Fruit fly (Drosophila melanogaster) whole organism, prepupa: ENCODE measurements around the gene CG32260.

ENCODE experiments used
- CG10631 ChIP-seq: fragments of 200-800 bp; sonication (Bioruptor generic); optimal IDR thresholded peaks from 2 replicates; lab custom pipeline; 2016; ENCODE audit warnings: missing biosample characterization, missing genetic modification characterization
- CG11294 ChIP-seq: fragments of 200-800 bp; sonication (Bioruptor generic); IDR thresholded peaks from 2 replicates; pipeline ENCODE4 v1.3.6; 2022; ENCODE audit warnings: missing biosample characterization, missing genetic modification characterization
- CG11762 ChIP-seq: fragments of 200-800 bp; sonication (Bioruptor generic); optimal IDR thresholded peaks from 3 replicates; lab custom pipeline; 2016; ENCODE audit warnings: missing biosample characterization, missing genetic modification characterization; ENCODE audit not compliant: insufficient read depth
- CG1621 ChIP-seq: fragments of 200-800 bp; sonication (Bioruptor generic); optimal IDR thresholded peaks from 3 replicates; lab custom pipeline; 2018; ENCODE audit warnings: missing biosample characterization, mild to moderate bottlenecking, missing genetic modification characterization
- CG16779 ChIP-seq: fragments of 200-800 bp; sonication (Bioruptor generic); optimal IDR thresholded peaks from 3 replicates; lab custom pipeline; 2017; ENCODE audit warnings: missing biosample characterization, mild to moderate bottlenecking, missing genetic modification characterization
- CG3032 ChIP-seq: fragments of 200-800 bp; optimal IDR thresholded peaks from 2 replicates; lab custom pipeline; 2019; ENCODE audit warnings: missing biosample characterization, mild to moderate bottlenecking, missing genetic modification characterization, moderate library complexity
- CG32006 ChIP-seq: fragments of 200-800 bp; sonication (Bioruptor generic); optimal IDR thresholded peaks from 3 replicates; lab custom pipeline; 2017; ENCODE audit warnings: missing biosample characterization, mild to moderate bottlenecking, missing genetic modification characterization
- CG6163 ChIP-seq: fragments of 200-800 bp; sonication (Bioruptor generic); IDR thresholded peaks from 3 replicates; pipeline ENCODE4 v1.3.6; 2022; ENCODE audit warnings: missing biosample characterization, missing genetic modification characterization
- CG6792 ChIP-seq: fragments of 200-800 bp; sonication (Bioruptor generic); optimal IDR thresholded peaks from 3 replicates; lab custom pipeline; 2016; ENCODE audit warnings: missing biosample characterization, missing genetic modification characterization
- CG6808 ChIP-seq: fragments of 200-800 bp; sonication (Bioruptor generic); optimal IDR thresholded peaks from 3 replicates; lab custom pipeline; 2017; ENCODE audit warnings: missing biosample characterization, missing genetic modification characterization, mild to moderate bottlenecking, moderate library complexity, missing genetic modification reagents
- CG6854 ChIP-seq: fragments of 200-800 bp; sonication (Bioruptor generic); optimal IDR thresholded peaks from 2 replicates; lab custom pipeline; 2017; ENCODE audit warnings: missing biosample characterization, mild to moderate bottlenecking, missing genetic modification characterization
- CG7368 ChIP-seq: fragments of 200-800 bp; sonication (Bioruptor generic); optimal IDR thresholded peaks from 3 replicates; lab custom pipeline; 2016; ENCODE audit warnings: missing biosample characterization, missing genetic modification characterization
- CG8119 ChIP-seq: fragments of 200-800 bp; sonication (Bioruptor generic); IDR thresholded peaks from 3 replicates; pipeline ENCODE4 v1.3.6; 2022; ENCODE audit warnings: missing biosample characterization, missing genetic modification characterization
- CG8319 ChIP-seq: fragments of 200-800 bp; sonication (Bioruptor generic); optimal IDR thresholded peaks from 3 replicates; lab custom pipeline; 2016; ENCODE audit warnings: missing biosample characterization, missing genetic modification characterization
- CG9139 ChIP-seq: fragments of 200-800 bp; sonication (Bioruptor generic); optimal IDR thresholded peaks from 3 replicates; lab custom pipeline; 2017; ENCODE audit warnings: missing biosample characterization, mild to moderate bottlenecking, missing genetic modification characterization
- Eip75B ChIP-seq: fragments of 200-800 bp; sonication (Bioruptor generic); optimal IDR thresholded peaks from 3 replicates; lab custom pipeline; 2016; ENCODE audit warnings: missing biosample characterization, missing genetic modification characterization
- Eip78C ChIP-seq: fragments of 200-800 bp; sonication (Bioruptor generic); peaks from one replicate; lab custom pipeline; 2016; ENCODE audit warnings: missing biosample characterization, missing genetic modification characterization
- Eip93F ChIP-seq: fragments of 200-800 bp; sonication (Bioruptor generic); optimal IDR thresholded peaks from 2 replicates; lab custom pipeline; 2016; ENCODE audit warnings: missing biosample characterization, mild to moderate bottlenecking, missing genetic modification characterization
- Hr39 ChIP-seq: fragments of 200-800 bp; sonication (Bioruptor generic); optimal IDR thresholded peaks from 2 replicates; lab custom pipeline; 2016; ENCODE audit warnings: missing biosample characterization, missing genetic modification characterization
- Hr4 ChIP-seq: fragments of 200-800 bp; sonication (Bioruptor generic); optimal IDR thresholded peaks from 3 replicates; lab custom pipeline; 2016; ENCODE audit warnings: missing biosample characterization, missing genetic modification characterization
- Lpt ChIP-seq: fragments of 200-800 bp; sonication (Bioruptor generic); optimal IDR thresholded peaks from 3 replicates; lab custom pipeline; 2016; ENCODE audit warnings: missing biosample characterization, missing genetic modification characterization
- Sox102F ChIP-seq: fragments of 200-800 bp; sonication (Bioruptor generic); optimal IDR thresholded peaks from 2 replicates; lab custom pipeline; 2016; ENCODE audit warnings: missing biosample characterization, mild to moderate bottlenecking, missing genetic modification characterization
- Sox14 ChIP-seq: fragments of 200-800 bp; sonication (Bioruptor generic); optimal IDR thresholded peaks from 3 replicates; lab custom pipeline; 2016; ENCODE audit warnings: missing biosample characterization, missing genetic modification characterization
- cyc ChIP-seq: fragments of 200-800 bp; sonication (Bioruptor generic); optimal IDR thresholded peaks from 3 replicates; lab custom pipeline; 2016; ENCODE audit warnings: missing biosample characterization, missing genetic modification characterization
- dac ChIP-seq: fragments of 200-800 bp; sonication (Bioruptor generic); optimal IDR thresholded peaks from 2 replicates; lab custom pipeline; 2017; ENCODE audit warnings: missing biosample characterization, mild to moderate bottlenecking, missing genetic modification characterization
- dsx ChIP-seq: fragments of 200-800 bp; optimal IDR thresholded peaks from 3 replicates; lab custom pipeline; 2019; ENCODE audit warnings: missing biosample characterization, mild to moderate bottlenecking, missing genetic modification characterization, moderate library complexity; ENCODE audit not compliant: poor library complexity, severe bottlenecking
- eg ChIP-seq: fragments of 200-800 bp; sonication (Bioruptor generic); IDR thresholded peaks from 3 replicates; pipeline ENCODE4 v1.3.6; 2022; ENCODE audit warnings: missing biosample characterization, missing genetic modification characterization
- esn ChIP-seq: fragments of 200-800 bp; sonication (Bioruptor generic); optimal IDR thresholded peaks from 2 replicates; lab custom pipeline; 2016; ENCODE audit warnings: missing biosample characterization, mild to moderate bottlenecking, missing genetic modification characterization, moderate library complexity
- fd59A ChIP-seq: fragments of 200-800 bp; sonication (Bioruptor generic); optimal IDR thresholded peaks from 2 replicates; lab custom pipeline; 2017; ENCODE audit warnings: missing biosample characterization, mild to moderate bottlenecking, missing genetic modification characterization, missing genetic modification reagents
- fd85E ChIP-seq: fragments of 200-800 bp; sonication (Bioruptor generic); optimal IDR thresholded peaks from 3 replicates; lab custom pipeline; 2016; ENCODE audit warnings: missing biosample characterization, missing genetic modification characterization
- fkh ChIP-seq: fragments of 200-800 bp; sonication (Bioruptor generic); optimal IDR thresholded peaks from 3 replicates; lab custom pipeline; 2017; ENCODE audit warnings: missing biosample characterization, mild to moderate bottlenecking, missing genetic modification characterization, moderate library complexity
- lz ChIP-seq: fragments of 200-800 bp; sonication (Bioruptor generic); optimal IDR thresholded peaks from 3 replicates; lab custom pipeline; 2016; ENCODE audit warnings: missing biosample characterization, missing genetic modification characterization
- pdm3 ChIP-seq: fragments of 200-800 bp; sonication (Bioruptor generic); optimal IDR thresholded peaks from 3 replicates; lab custom pipeline; 2016; ENCODE audit warnings: missing biosample characterization, missing genetic modification characterization
- spab ChIP-seq: fragments of 200-800 bp; sonication (Bioruptor generic); optimal IDR thresholded peaks from 2 replicates; lab custom pipeline; 2017; ENCODE audit warnings: missing biosample characterization, mild to moderate bottlenecking, missing genetic modification characterization, missing genetic modification reagents
- svp ChIP-seq: fragments of 200-800 bp; sonication (Bioruptor generic); peaks from one replicate; lab custom pipeline; 2016; ENCODE audit warnings: missing biosample characterization, missing genetic modification characterization
- topi ChIP-seq: fragments of 200-800 bp; sonication (Bioruptor generic); optimal IDR thresholded peaks from 3 replicates; lab custom pipeline; 2016; ENCODE audit warnings: missing biosample characterization, missing genetic modification characterization
- vri ChIP-seq: fragments of 200-800 bp; sonication (Bioruptor generic); optimal IDR thresholded peaks from 3 replicates; lab custom pipeline; 2016; ENCODE audit warnings: missing biosample characterization, mild to moderate bottlenecking, missing genetic modification characterization

Gene CG32260

DNA sequence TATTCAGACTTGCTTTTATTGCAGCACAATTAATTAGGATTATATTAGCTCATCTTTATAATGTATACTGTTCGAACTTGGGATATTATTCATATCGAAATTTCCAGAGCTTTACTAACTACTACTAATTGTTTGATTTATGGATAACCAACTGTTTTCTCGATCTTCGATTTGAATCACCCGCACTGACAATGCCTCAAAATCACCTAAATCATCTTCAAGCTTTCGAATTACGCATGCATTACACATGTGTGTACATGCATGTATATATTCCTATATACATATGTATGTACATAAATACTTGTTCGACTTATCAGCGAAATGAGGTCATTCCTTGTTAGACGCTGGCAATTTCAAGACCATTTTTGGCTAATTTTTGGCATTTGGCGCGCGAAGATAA, 20.6 kb upstream of the CG32260 start:
- TF ChIP-seq Sox14 (GFP tag; lab: Kevin White, UChicago), result no peak
- no peak for TF ChIP-seq cyc
- TF ChIP-seq Eip78C (GFP tag; lab: Kevin White, UChicago), result peak; percentile 52
- TF ChIP-seq svp (GFP tag; lab: Kevin White, UChicago), result peak; percentile 41
- TF ChIP-seq, all 60 proteins: peak for 2

DNA sequence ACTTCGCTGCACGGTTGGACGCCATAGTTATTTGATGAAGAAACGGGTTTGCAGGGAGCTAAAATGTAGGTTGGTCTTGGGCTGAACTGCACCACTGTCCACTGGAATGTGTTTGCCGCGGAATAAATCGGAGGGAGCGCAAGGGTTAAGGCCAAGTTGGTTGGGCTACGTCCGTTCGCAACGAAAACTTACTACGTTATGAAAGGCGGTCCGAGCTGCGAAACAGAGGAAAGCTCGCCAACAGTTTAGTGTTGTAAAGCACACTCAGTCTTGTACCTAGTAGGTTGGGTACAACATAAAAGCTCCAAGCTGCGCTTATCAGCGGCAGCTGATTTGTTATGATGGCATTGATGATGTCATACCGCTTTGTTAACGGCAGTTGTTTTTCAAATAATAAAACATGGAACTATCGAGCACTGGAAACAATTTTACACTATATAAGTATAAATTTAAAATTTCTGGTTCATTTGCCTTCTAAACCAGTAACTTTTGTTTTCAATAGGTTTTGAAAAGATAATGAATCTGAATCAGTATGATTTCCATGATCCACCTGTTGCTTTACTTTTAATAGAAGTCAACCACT, 19.9 kb upstream of the CG32260 start, which contains the start of gene Chd64:
Gene Chd64 (minus strand): TSS at position 204 of the 583 bp plus-strand sequence.
- TF ChIP-seq topi (GFP tag; lab: Kevin White, UChicago), result peak; percentile 45
- TF ChIP-seq dac (GFP tag; lab: Kevin White, UChicago), result no peak
- peak; percentile 21 for TF ChIP-seq Hr4 (GFP tag; lab: Kevin White, UChicago)
- TF ChIP-seq CG16779, result peak; percentile 54
- peak; percentile 47 for TF ChIP-seq CG6792
- TF ChIP-seq eg, result peak; percentile 64; the same call in 2 of the 3 replicates
- peak; percentile 86 for TF ChIP-seq svp (GFP tag; lab: Kevin White, UChicago)
- TF ChIP-seq lz (GFP tag; lab: Kevin White, UChicago), result peak; percentile 50
- no peak for TF ChIP-seq pdm3 (GFP tag; lab: Kevin White, UChicago)
- TF ChIP-seq Sox102F (GFP tag; lab: Kevin White, UChicago), result peak; percentile 61
- TF ChIP-seq CG7368 (GFP tag; lab: Kevin White, UChicago), result peak; percentile 21
- peak; percentile 68 for TF ChIP-seq Eip78C (GFP tag; lab: Kevin White, UChicago)
- TF ChIP-seq CG9139 (GFP tag; lab: Kevin White, UChicago), result no peak
- 0 out of 2 replicates have a peak, but pooled peaks have one; percentile 13 for TF ChIP-seq CG11294
- 0 out of 3 replicates have a peak, but pooled peaks have one; percentile 30 for TF ChIP-seq CG8119 (GFP tag; lab: Robert Waterston, UW)
- TF ChIP-seq CG6163 (GFP tag; lab: Robert Waterston, UW), result 0 out of 3 replicates have a peak, but pooled peaks have one; percentile 43
- peak; percentile 35 for TF ChIP-seq Eip75B (GFP tag; lab: Kevin White, UChicago)
- TF ChIP-seq vri, result peak; percentile 98
- TF ChIP-seq Hr39 (GFP tag; lab: Kevin White, UChicago), result no peak
- no peak for TF ChIP-seq dsx (GFP tag; lab: Kevin White, UChicago)
- no peak for TF ChIP-seq CG8319 (GFP tag; lab: Kevin White, UChicago)
- peak; percentile 45 for TF ChIP-seq Lpt (GFP tag; lab: Kevin White, UChicago)
- TF ChIP-seq CG3032, result peak; percentile 27
- TF ChIP-seq esn (GFP tag; lab: Kevin White, UChicago), result peak; percentile 54
- peak; percentile 76 for TF ChIP-seq CG6854 (GFP tag; lab: Kevin White, UChicago)
- no peak for TF ChIP-seq Sox14 (GFP tag; lab: Kevin White, UChicago)
- no peak for TF ChIP-seq CG11762
- TF ChIP-seq fkh (GFP tag; lab: Kevin White, UChicago), result peak; percentile 1
- TF ChIP-seq, all 60 proteins: peak for 20

DNA sequence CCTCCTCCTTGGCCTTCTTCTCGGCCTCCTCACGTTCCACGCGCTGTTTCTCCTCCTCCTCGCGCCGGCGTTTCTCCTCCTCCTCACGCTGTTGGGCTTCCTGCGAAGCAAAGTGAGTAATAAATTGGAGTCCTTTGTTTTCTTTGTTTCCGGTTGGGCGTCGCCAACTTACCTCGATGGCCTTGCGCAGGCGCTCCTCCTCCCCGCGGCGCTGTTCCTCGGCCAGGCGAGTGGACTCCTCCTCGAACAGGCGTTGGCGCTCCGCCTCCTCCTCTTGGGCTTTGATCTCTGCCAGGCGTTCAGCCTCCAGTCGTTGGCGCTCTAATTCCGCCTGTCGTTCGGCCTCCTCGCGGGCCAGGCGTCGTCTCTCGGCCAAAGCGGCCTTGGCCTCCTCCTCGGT, 16.5 kb upstream of the CG32260 start:
- TF ChIP-seq fd59A (GFP tag; lab: Kevin White, UChicago) (no peak), CG1621 (tag; lab: Kevin White, UChicago) (no peak), lz (GFP tag; lab: Kevin White, UChicago) (no peak), CG32006 (no peak), CG16779 (no peak), Eip93F (GFP tag; lab: Kevin White, UChicago) (no peak), CG6854 (GFP tag; lab: Kevin White, UChicago) (no peak), fd85E (GFP tag; lab: Kevin White, UChicago) (no peak), CG10631 (GFP tag; lab: Kevin White, UChicago) (no peak), CG6808 (no peak), CG6163 (GFP tag; lab: Robert Waterston, UW) (no peak), Lpt (GFP tag; lab: Kevin White, UChicago) (no peak), spab (GFP tag; lab: Kevin White, UChicago) (no peak)
